Worm (Caenorhabditis elegans) whole organism, L1 larva: ENCODE data around the gene math-42.
"Not testable (repeated sequence)": the region's sequence is repeated elsewhere in the genome, so short reads cannot be mapped to it uniquely, and the experiment has no call there.

Experiments used
- C04F5.9 ChIP-seq: sonication (generic microtip); optimal IDR thresholded peaks from 2 replicates; lab custom pipeline; 2016; ENCODE audit warnings: missing genetic modification characterization, missing compliant biosample characterization
- efl-1 ChIP-seq, 4 experiments: fragments of 150-350 bp; optimal IDR thresholded peaks in 3 of 4; peaks in 1 of 4; 1 replicate in 1 of 4; 2 replicates in 3 of 4; lab custom pipeline; 2014; ENCODE audit warnings: missing biosample characterization in 2 of 4, missing genetic modification characterization in 2 of 4, missing genetic modification reagents in 2 of 4
- efl-3 ChIP-seq: fragments of 200-800 bp; sonication (Bioruptor generic); optimal IDR thresholded peaks from 2 replicates; lab custom pipeline; 2018; ENCODE audit warnings: mild to moderate bottlenecking, missing genetic modification characterization, missing compliant biosample characterization
- elt-2 ChIP-seq: sonication (generic microtip); optimal IDR thresholded peaks from 2 replicates; lab custom pipeline; 2016; ENCODE audit warnings: missing genetic modification characterization, mild to moderate bottlenecking, inconsistent platforms, missing compliant biosample characterization, missing genetic modification reagents
- hlh-4 ChIP-seq: sonication (generic microtip); optimal IDR thresholded peaks from 2 replicates; lab custom pipeline; 2016; ENCODE audit warnings: mild to moderate bottlenecking, missing genetic modification characterization, missing compliant biosample characterization
- nhr-237 ChIP-seq: fragments of 150-350 bp; optimal IDR thresholded peaks from 2 replicates; lab custom pipeline; 2014; ENCODE audit warnings: missing biosample characterization, missing genetic modification characterization
- nhr-28 ChIP-seq: fragments of 150-350 bp; optimal IDR thresholded peaks from 2 replicates; lab custom pipeline; 2014; ENCODE audit warnings: missing biosample characterization, missing genetic modification characterization
- nhr-47 ChIP-seq: sonication (generic microtip); optimal IDR thresholded peaks from 2 replicates; lab custom pipeline; 2016; ENCODE audit warnings: mild to moderate bottlenecking, missing genetic modification characterization, moderate library complexity, missing compliant biosample characterization
- rnt-1 ChIP-seq: sonication (generic microtip); optimal IDR thresholded peaks from 2 replicates; lab custom pipeline; 2016; ENCODE audit warnings: mild to moderate bottlenecking, missing genetic modification characterization, moderate library complexity, missing compliant biosample characterization
- zip-4 ChIP-seq: fragments of 200-800 bp; sonication (Bioruptor generic); optimal IDR thresholded peaks from 2 replicates; lab custom pipeline; 2018; ENCODE audit warnings: mild to moderate bottlenecking, missing genetic modification characterization, moderate library complexity, missing compliant biosample characterization

math-42 gene

ce11 chrII:2146900-2147375 is 47.2 kb downstream of the math-42 start, which contains the start of gene C40A11.2:
TSS of gene C40A11.2 (plus strand) at chrII:2146950.
- no peak for TF ChIP-seq efl-1 (optimal IDR thresholded peaks at IDR 0.05; lab: Kevin White, UChicago)
- peak in 1 of 2 experiments; percentile 5 for TF ChIP-seq efl-1 (GFP tag; optimal IDR thresholded peaks at IDR 0.05 in 1 of 2; lab: Kevin White, UChicago)
- TF ChIP-seq nhr-28: no peak
- TF ChIP-seq C04F5.9 (tag; lab: Kevin White, UChicago): no peak

ce11 chrII:2150485-2150985 is 50.8 kb downstream of the math-42 start, which contains the start of the genes C40A11.7 and C40A11.8:
TSS of gene C40A11.7 (minus strand) at chrII:2150585.
TSS of gene C40A11.8 (minus strand) at chrII:2150935.
- TF ChIP-seq hlh-4 (tag; lab: Kevin White, UChicago): no peak
- no peak for TF ChIP-seq rnt-1 (tag; lab: Kevin White, UChicago)

ce11 chrII:2152455-2152854 is 52.7 kb downstream of the math-42 start:
- TF ChIP-seq nhr-47: no peak
- no peak for TF ChIP-seq efl-3 (GFP tag; lab: Kevin White, UChicago)
- no peak for TF ChIP-seq zip-4 (GFP tag; lab: Kevin White, UChicago)
- TF ChIP-seq elt-2 (tag; lab: Kevin White, UChicago): peak; percentile 38
- TF ChIP-seq efl-1 (optimal IDR thresholded peaks at IDR 0.05; lab: Kevin White, UChicago): no peak
- peak in 1 of 2 experiments; percentile 70 for TF ChIP-seq efl-1 (GFP tag; optimal IDR thresholded peaks at IDR 0.05 in 1 of 2; lab: Kevin White, UChicago)

DNA sequence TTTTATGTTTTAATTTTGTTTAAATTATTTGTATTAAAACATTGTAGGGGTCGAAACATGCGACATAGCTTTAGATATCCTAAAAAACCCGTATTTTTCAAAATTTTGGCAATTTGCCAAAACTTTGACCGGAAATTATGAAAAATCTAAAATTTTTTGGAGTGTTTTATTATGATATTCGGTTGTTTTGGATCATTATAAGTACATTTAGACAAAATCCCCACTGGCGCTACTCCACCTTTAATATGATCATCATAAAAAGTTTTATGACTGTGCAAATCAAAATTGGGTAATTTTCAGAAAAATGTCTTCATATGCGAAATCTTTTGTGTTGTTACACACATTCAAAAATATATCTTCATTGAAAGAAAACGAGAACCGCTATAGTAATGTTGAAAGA is 54.0 kb downstream of the math-42 start, which contains the start of gene math-18:
Gene math-18 (plus strand): TSS at position 301 of the 400 bp plus-strand sequence.
- TF ChIP-seq nhr-237, hlh-4, C04F5.9 (tag; lab: Kevin White, UChicago): not testable (repeated sequence)
